Worm (Caenorhabditis elegans) whole organism, mixed stage, embryonic: Measurements from ENCODE around the gene F54E2.1.

Experiments used
- bed-3 ChIP-seq: fragments of 200-800 bp; sonication (Bioruptor generic); optimal IDR thresholded peaks from 3 replicates; lab custom pipeline; 2018; ENCODE audit warnings: mild to moderate bottlenecking, missing genetic modification characterization, moderate library complexity, missing compliant biosample characterization
- blmp-1 ChIP-seq: fragments of 150-350 bp; optimal IDR thresholded peaks from 2 replicates; lab custom pipeline; 2014; ENCODE audit warnings: missing biosample characterization, missing genetic modification characterization
- ceh-39 ChIP-seq: fragments of 150-350 bp; optimal IDR thresholded peaks from 2 replicates; lab custom pipeline; 2014; ENCODE audit warnings: missing biosample characterization, missing genetic modification characterization
- ceh-83 ChIP-seq: fragments of 200-800 bp; sonication (Bioruptor generic); optimal IDR thresholded peaks from 2 replicates; lab custom pipeline; 2018; ENCODE audit warnings: mild to moderate bottlenecking, missing genetic modification characterization, missing compliant biosample characterization
- cnd-1 ChIP-seq: fragments of 200-800 bp; sonication (Bioruptor generic); optimal IDR thresholded peaks from 2 replicates; lab custom pipeline; 2018; ENCODE audit warnings: mild to moderate bottlenecking, missing genetic modification characterization, missing compliant biosample characterization
- drap-1 ChIP-seq: fragments of 200-800 bp; sonication (Bioruptor generic); optimal IDR thresholded peaks from 3 replicates; lab custom pipeline; 2018; ENCODE audit warnings: mild to moderate bottlenecking, missing genetic modification characterization, missing compliant biosample characterization
- elt-3 ChIP-seq: fragments of 150-350 bp; optimal IDR thresholded peaks from 2 replicates; lab custom pipeline; 2014; ENCODE audit warnings: missing biosample characterization, missing genetic modification characterization
- ham-2 ChIP-seq: fragments of 200-800 bp; sonication (Bioruptor generic); optimal IDR thresholded peaks from 2 replicates; lab custom pipeline; 2018; ENCODE audit warnings: mild to moderate bottlenecking, missing genetic modification characterization, missing compliant biosample characterization
- lin-13 ChIP-seq: fragments of 150-350 bp; optimal IDR thresholded peaks from 2 replicates; lab custom pipeline; 2014; ENCODE audit warnings: missing biosample characterization, missing genetic modification characterization
- lin-32 ChIP-seq: fragments of 200-800 bp; sonication (Bioruptor generic); optimal IDR thresholded peaks from 2 replicates; lab custom pipeline; 2018; ENCODE audit warnings: mild to moderate bottlenecking, missing genetic modification characterization, missing compliant biosample characterization
- lsy-2 ChIP-seq: fragments of 150-350 bp; optimal IDR thresholded peaks from 2 replicates; lab custom pipeline; 2014; ENCODE audit warnings: missing biosample characterization, missing genetic modification characterization
- mab-5 ChIP-seq: fragments of 150-350 bp; optimal IDR thresholded peaks from 2 replicates; lab custom pipeline; 2014; ENCODE audit warnings: missing biosample characterization, missing genetic modification characterization
- mep-1 ChIP-seq: fragments of 150-350 bp; optimal IDR thresholded peaks from 2 replicates; lab custom pipeline; 2017; ENCODE audit warnings: missing biosample characterization, missing genetic modification reagents, missing genetic modification characterization, inconsistent platforms
- mls-2 ChIP-seq: sonication (generic microtip); optimal IDR thresholded peaks from 2 replicates; lab custom pipeline; 2016; ENCODE audit warnings: mild to moderate bottlenecking, missing genetic modification characterization, moderate library complexity, missing compliant biosample characterization
- nhr-12 ChIP-seq: fragments of 150-350 bp; optimal IDR thresholded peaks from 2 replicates; lab custom pipeline; 2014; ENCODE audit warnings: missing biosample characterization, missing genetic modification characterization
- nhr-2 ChIP-seq: fragments of 150-350 bp; optimal IDR thresholded peaks from 2 replicates; lab custom pipeline; 2014; ENCODE audit warnings: missing biosample characterization, missing genetic modification characterization
- nhr-28 ChIP-seq: fragments of 150-350 bp; optimal IDR thresholded peaks from 2 replicates; lab custom pipeline; 2014; ENCODE audit warnings: missing biosample characterization, missing genetic modification characterization
- nhr-76 ChIP-seq: sonication (generic microtip); optimal IDR thresholded peaks from 2 replicates; lab custom pipeline; 2017; ENCODE audit warnings: missing biosample characterization, missing genetic modification characterization
- sem-2 ChIP-seq: fragments of 200-800 bp; sonication (Bioruptor generic); optimal IDR thresholded peaks from 2 replicates; lab custom pipeline; 2018; ENCODE audit warnings: mild to moderate bottlenecking, missing genetic modification characterization, missing compliant biosample characterization
- snpc-4 ChIP-seq: fragments of 150-350 bp; optimal IDR thresholded peaks from 2 replicates; lab custom pipeline; 2014; ENCODE audit warnings: missing biosample characterization, missing genetic modification characterization
- tbx-8 ChIP-seq: fragments of 200-800 bp; sonication (Bioruptor generic); optimal IDR thresholded peaks from 2 replicates; lab custom pipeline; 2018; ENCODE audit warnings: mild to moderate bottlenecking, missing genetic modification characterization, moderate library complexity, missing compliant biosample characterization
- unc-120 ChIP-seq: sonication (generic microtip); optimal IDR thresholded peaks from 2 replicates; lab custom pipeline; 2017; ENCODE audit warnings: missing genetic modification characterization, missing compliant biosample characterization; ENCODE audit not compliant: poor library complexity, severe bottlenecking
- unc-39 ChIP-seq: fragments of 150-350 bp; optimal IDR thresholded peaks from 2 replicates; lab custom pipeline; 2014; ENCODE audit warnings: missing biosample characterization, missing genetic modification characterization
- unc-62 ChIP-seq: fragments of 150-350 bp; optimal IDR thresholded peaks from 2 replicates; lab custom pipeline; 2014; ENCODE audit warnings: missing biosample characterization, missing genetic modification reagents, missing genetic modification characterization
- zip-8 ChIP-seq: fragments of 150-350 bp; optimal IDR thresholded peaks from 2 replicates; lab custom pipeline; 2014; ENCODE audit warnings: missing biosample characterization, missing genetic modification characterization
- ztf-11 ChIP-seq: fragments of 150-350 bp; optimal IDR thresholded peaks from 2 replicates; lab custom pipeline; 2014; ENCODE audit warnings: missing biosample characterization, missing genetic modification characterization

Gene F54E2.1

DNA sequence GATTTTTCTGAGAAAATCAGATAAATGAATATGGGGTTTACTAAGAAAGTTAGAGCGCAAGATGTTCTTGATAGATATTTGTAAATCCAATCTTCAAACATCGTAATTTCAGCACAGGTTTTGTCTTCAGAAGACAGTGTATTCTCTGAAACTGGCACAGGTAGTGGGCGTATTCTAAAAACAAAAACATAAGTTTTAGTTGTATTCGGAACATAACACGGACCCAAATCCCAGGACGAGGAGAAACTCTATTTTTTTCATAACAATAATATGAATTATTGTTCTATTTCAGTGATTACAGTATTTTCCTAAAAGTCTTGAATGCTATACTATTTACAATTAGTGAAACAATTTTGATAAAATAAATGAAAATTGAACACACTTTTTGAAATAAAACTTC, 26.3 kb downstream of the F54E2.1 start, which contains the start of gene srj-45:
TSS of gene srj-45 (minus strand) at position 101 of the 400 bp plus-strand sequence.
- TF ChIP-seq lsy-2 (tag; lab: Kevin White, UChicago) (no peak), nhr-28 (tag; lab: Kevin White, UChicago) (no peak), zip-8 (tag; lab: Kevin White, UChicago) (no peak), nhr-76 (no peak), elt-3 (no peak), ceh-83 (GFP tag; lab: Kevin White, UChicago) (no peak), ham-2 (GFP tag; lab: Kevin White, UChicago) (no peak), cnd-1 (tag; lab: Kevin White, UChicago) (no peak), nhr-2 (tag; lab: Kevin White, UChicago) (no peak), mep-1 (tag; lab: Kevin White, UChicago) (no peak), sem-2 (GFP tag; lab: Kevin White, UChicago) (no peak), unc-62 (GFP tag; lab: Kevin White, UChicago) (no peak), bed-3 (GFP tag; lab: Kevin White, UChicago) (no peak), mls-2 (tag; lab: Kevin White, UChicago) (no peak)
- TF ChIP-seq, all 35 proteins: peak for 0

DNA sequence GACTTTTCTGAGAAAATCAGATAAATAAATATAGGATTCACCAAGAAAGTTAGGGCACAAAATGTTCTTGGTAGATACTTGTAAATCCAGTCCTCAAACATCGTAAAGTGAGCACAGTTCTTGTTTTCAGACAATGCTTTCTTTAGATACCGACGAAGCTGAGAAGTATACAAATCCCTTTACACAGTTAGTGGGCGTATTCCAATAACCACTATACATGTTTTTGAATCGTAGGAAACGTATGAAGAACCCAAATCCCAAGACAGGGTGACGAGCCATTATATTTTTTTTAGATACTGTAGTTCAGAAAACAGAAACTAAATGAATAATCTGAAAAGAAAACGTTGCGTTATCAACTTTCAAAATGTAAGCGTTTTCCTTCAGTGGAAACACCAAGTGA, 35.6 kb downstream of the F54E2.1 start, which contains the start of gene srj-44:
TSS of gene srj-44 (minus strand) at position 101 of the 400 bp plus-strand sequence.
- no peak for TF ChIP-seq nhr-2 (tag; lab: Kevin White, UChicago)
- no peak for TF ChIP-seq ceh-39 (tag; lab: Kevin White, UChicago)
- TF ChIP-seq elt-3 = no peak
- no peak for TF ChIP-seq snpc-4 (tag; lab: Kevin White, UChicago)
- TF ChIP-seq tbx-8 (GFP tag; lab: Kevin White, UChicago) = no peak
- TF ChIP-seq cnd-1 (tag; lab: Kevin White, UChicago) = no peak
- TF ChIP-seq lin-13 (tag; lab: Kevin White, UChicago) = no peak
- TF ChIP-seq mab-5 (tag; lab: Kevin White, UChicago) = no peak
- TF ChIP-seq drap-1 (GFP tag; lab: Kevin White, UChicago) = no peak
- no peak for TF ChIP-seq nhr-28 (tag; lab: Kevin White, UChicago)

- no peak for TF ChIP-seq ceh-39 (tag; lab: Kevin White, UChicago)
- TF ChIP-seq mep-1 (tag; lab: Kevin White, UChicago) = no peak
- no peak for TF ChIP-seq blmp-1 (tag; lab: Kevin White, UChicago)
- TF ChIP-seq cnd-1 (tag; lab: Kevin White, UChicago) = no peak
- no peak for TF ChIP-seq unc-39 (tag; lab: Kevin White, UChicago)
- no peak for TF ChIP-seq nhr-12 (tag; lab: Kevin White, UChicago)
- no peak for TF ChIP-seq drap-1 (GFP tag; lab: Kevin White, UChicago)
- TF ChIP-seq ceh-83 (GFP tag; lab: Kevin White, UChicago) = no peak
Measured at ce11 chrV:2848290-2848937, 38.2 kb downstream of the F54E2.1 start, which contains the start of gene srj-49. TSS of gene srj-49 (minus strand) at chrV:2848340.

DNA sequence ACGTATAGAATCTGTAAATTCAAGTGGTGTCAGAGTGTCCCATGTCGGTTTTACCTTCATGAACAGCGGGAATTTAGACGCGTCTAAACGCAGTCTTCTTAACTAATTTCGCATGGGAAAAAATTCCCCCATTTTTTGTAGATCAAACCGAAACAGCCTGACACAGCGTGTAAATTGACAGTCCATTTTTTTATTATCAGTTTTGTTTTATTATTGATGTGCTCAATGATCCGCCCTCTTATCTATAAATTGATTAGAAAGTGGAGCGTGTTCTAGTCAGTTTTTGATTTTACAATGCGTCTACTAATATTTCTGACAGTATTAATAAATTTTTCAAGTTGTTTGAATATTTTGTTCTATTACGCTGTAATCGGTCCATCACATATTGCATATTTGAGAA, 38.9 kb downstream of the F54E2.1 start, which contains the start of gene ugt-53:
TSS of gene ugt-53 (plus strand) at position 273 of the 400 bp plus-strand sequence.
- no peak for TF ChIP-seq bed-3 (GFP tag; lab: Kevin White, UChicago)
- no peak for TF ChIP-seq snpc-4 (tag; lab: Kevin White, UChicago)
- TF ChIP-seq elt-3 = no peak
- TF ChIP-seq ceh-39 (tag; lab: Kevin White, UChicago) = no peak
- TF ChIP-seq mep-1 (tag; lab: Kevin White, UChicago) = no peak
- TF ChIP-seq nhr-2 (tag; lab: Kevin White, UChicago) = no peak
- TF ChIP-seq, all 35 proteins: peak for 0

- TF ChIP-seq ceh-39 (tag; lab: Kevin White, UChicago) = no peak
- TF ChIP-seq unc-120 (tag; lab: Kevin White, UChicago) = no peak
- TF ChIP-seq bed-3 (GFP tag; lab: Kevin White, UChicago) = no peak
- no peak for TF ChIP-seq ztf-11 (tag; lab: Kevin White, UChicago)
- no peak for TF ChIP-seq blmp-1 (tag; lab: Kevin White, UChicago)
- TF ChIP-seq mab-5 (tag; lab: Kevin White, UChicago) = no peak
Measured at ce11 chrV:2855473-2855872, 45.3 kb downstream of the F54E2.1 start, which contains the start of gene srj-57. TSS of gene srj-57 (minus strand) at chrV:2855573.

DNA sequence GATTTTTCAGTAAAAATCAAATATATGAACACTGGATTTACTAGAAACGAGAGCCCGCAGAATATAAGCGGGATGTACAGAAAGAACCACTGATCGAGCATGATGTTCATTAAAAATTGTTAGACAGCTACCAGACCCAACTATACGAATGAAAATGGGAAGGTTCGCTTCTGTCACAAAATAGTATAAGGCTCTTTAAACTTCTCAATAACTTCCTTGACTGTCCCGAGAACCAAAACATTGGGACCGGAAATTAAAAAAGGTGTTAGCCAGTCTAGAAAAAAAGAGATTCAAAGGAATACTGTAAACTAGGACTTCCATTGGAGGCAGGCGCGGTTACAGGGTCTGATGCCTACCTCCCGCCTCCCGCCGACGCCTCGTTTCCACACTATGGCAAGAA, 47.6 kb downstream of the F54E2.1 start, which contains the start of gene srj-55:
TSS of gene srj-55 (minus strand) at position 101 of the 400 bp plus-strand sequence.
- TF ChIP-seq unc-39 (tag; lab: Kevin White, UChicago) = no peak
- no peak for TF ChIP-seq zip-8 (tag; lab: Kevin White, UChicago)
- no peak for TF ChIP-seq mab-5 (tag; lab: Kevin White, UChicago)
- no peak for TF ChIP-seq mls-2 (tag; lab: Kevin White, UChicago)
- TF ChIP-seq nhr-12 (tag; lab: Kevin White, UChicago) = no peak
- TF ChIP-seq unc-120 (tag; lab: Kevin White, UChicago) = no peak
- TF ChIP-seq ztf-11 (tag; lab: Kevin White, UChicago) = no peak
- TF ChIP-seq cnd-1 (tag; lab: Kevin White, UChicago) = no peak
- TF ChIP-seq lin-32 (GFP tag; lab: Kevin White, UChicago) = no peak
- TF ChIP-seq nhr-28 (tag; lab: Kevin White, UChicago) = no peak
- TF ChIP-seq elt-3 = no peak
- no peak for TF ChIP-seq blmp-1 (tag; lab: Kevin White, UChicago)
- TF ChIP-seq snpc-4 (tag; lab: Kevin White, UChicago) = no peak
